Worm (Caenorhabditis elegans) whole organism, midembryonic: ENCODE data around the gene nhr-268.

Source experiments
- T22C8.4 ChIP-seq: fragments of 200-800 bp; sonication (Bioruptor generic); IDR thresholded peaks from 2 replicates; pipeline ENCODE4 v1.3.6; 2022; ENCODE audit warnings: missing genetic modification characterization, missing compliant biosample characterization
- cog-1 ChIP-seq: sonication (generic microtip); optimal IDR thresholded peaks from 2 replicates; lab custom pipeline; 2016; ENCODE audit warnings: missing genetic modification characterization, missing compliant biosample characterization
- flt-1 ChIP-seq: fragments of 200-800 bp; sonication (Bioruptor generic); IDR thresholded peaks from 2 replicates; pipeline ENCODE4 v1.3.6; 2022; ENCODE audit warnings: missing genetic modification characterization, missing compliant biosample characterization
- klf-2 ChIP-seq: fragments of 200-800 bp; sonication (Bioruptor generic); conservative IDR thresholded peaks from 2 replicates; pipeline ENCODE4 v1.3.6; 2022; ENCODE audit warnings: missing genetic modification reagents, missing genetic modification characterization, missing compliant biosample characterization
- med-1 ChIP-seq: sonication (generic microtip); optimal IDR thresholded peaks from 2 replicates; lab custom pipeline; 2017; ENCODE audit warnings: missing genetic modification characterization, mild to moderate bottlenecking, missing compliant biosample characterization, antibody characterized with exemption, missing genetic modification reagents; ENCODE audit not compliant: insufficient read depth
- ref-1 ChIP-seq: fragments of 200-800 bp; sonication (Bioruptor generic); conservative IDR thresholded peaks from 2 replicates; pipeline ENCODE4 v1.3.6; 2022; ENCODE audit warnings: missing genetic modification reagents, missing genetic modification characterization, missing compliant biosample characterization
- tab-1 ChIP-seq: fragments of 200-800 bp; sonication (Bioruptor generic); IDR thresholded peaks from 2 replicates; pipeline ENCODE4 v1.3.6; 2022; ENCODE audit warnings: missing genetic modification characterization, missing compliant biosample characterization
- ztf-23 ChIP-seq: fragments of 200-800 bp; sonication (Bioruptor generic); IDR thresholded peaks from 2 replicates; pipeline ENCODE4 v1.3.6; 2022; ENCODE audit warnings: missing genetic modification reagents, missing genetic modification characterization, missing compliant biosample characterization
- ztf-29 ChIP-seq: fragments of 200-800 bp; sonication (Bioruptor generic); IDR thresholded peaks from 2 replicates; pipeline ENCODE4 v1.3.6; 2022; ENCODE audit warnings: missing genetic modification reagents, missing genetic modification characterization, missing compliant biosample characterization

nhr-268 gene

ce11 chrV:15693682-15694081 lies 3.6 kb downstream of the nhr-268 start, which contains the start of gene nhr-198:
Gene nhr-198, plus strand, starts transcription at chrV:15693994.
- no peak for TF ChIP-seq tab-1 (GFP tag; lab: Robert Waterston, UW)
- no peak for TF ChIP-seq med-1 (GFP tag; lab: Kevin White, UChicago)
- no peak for TF ChIP-seq cog-1 (tag; lab: Kevin White, UChicago)
- no peak for TF ChIP-seq ref-1
- no peak for TF ChIP-seq ztf-29 (GFP tag; lab: Robert Waterston, UW)
- no peak for TF ChIP-seq ztf-23 (GFP tag; lab: Robert Waterston, UW)
- no peak for TF ChIP-seq klf-2 (GFP tag; lab: Robert Waterston, UW)
- TF ChIP-seq flt-1 (GFP tag; lab: Robert Waterston, UW): no peak

- TF ChIP-seq med-1 (GFP tag; lab: Kevin White, UChicago) (no peak), ztf-23 (GFP tag; lab: Robert Waterston, UW) (no peak), cog-1 (tag; lab: Kevin White, UChicago) (no peak), klf-2 (GFP tag; lab: Robert Waterston, UW) (no peak), ztf-29 (GFP tag; lab: Robert Waterston, UW) (no peak), T22C8.4 (GFP tag; lab: Robert Waterston, UW) (no peak), tab-1 (GFP tag; lab: Robert Waterston, UW) (no peak), flt-1 (GFP tag; lab: Robert Waterston, UW) (no peak), ref-1 (no peak)
Observed at ce11 chrV:15698099-15698498, 8.0 kb downstream of the nhr-268 start, which contains the start of gene srx-29. Gene srx-29, minus strand, starts transcription at chrV:15698199.

DNA sequence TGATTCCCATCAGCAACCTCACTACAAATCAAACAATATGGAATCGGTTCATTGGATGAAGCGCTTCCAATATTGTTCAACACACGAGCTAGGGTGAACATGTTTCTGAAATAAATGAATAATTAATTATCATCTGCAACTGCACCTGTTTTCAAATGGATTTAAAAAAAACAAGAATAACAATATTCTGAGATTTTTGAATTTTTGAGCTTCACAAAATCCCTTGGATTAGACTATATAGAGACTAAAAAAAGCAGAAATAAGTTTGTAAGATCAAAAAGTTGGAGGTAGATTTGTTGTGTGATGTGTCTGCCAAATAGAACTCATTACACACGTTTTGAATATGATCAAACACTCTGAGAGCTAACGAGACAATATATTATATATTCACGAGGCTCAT lies 9.7 kb downstream of the nhr-268 start, which contains the start of gene nhr-199:
TSS of gene nhr-199 (minus strand) at position 101 of the 400 bp plus-strand sequence.
- TF ChIP-seq tab-1 (GFP tag; lab: Robert Waterston, UW) (no peak), cog-1 (tag; lab: Kevin White, UChicago) (no peak), ztf-23 (GFP tag; lab: Robert Waterston, UW) (no peak)

- TF ChIP-seq flt-1 (GFP tag; lab: Robert Waterston, UW) (no peak), ztf-23 (GFP tag; lab: Robert Waterston, UW) (no peak), ref-1 (no peak), tab-1 (GFP tag; lab: Robert Waterston, UW) (no peak), klf-2 (GFP tag; lab: Robert Waterston, UW) (no peak), T22C8.4 (GFP tag; lab: Robert Waterston, UW) (no peak), ztf-29 (GFP tag; lab: Robert Waterston, UW) (no peak), cog-1 (tag; lab: Kevin White, UChicago) (no peak), med-1 (GFP tag; lab: Kevin White, UChicago) (no peak)
Observed at ce11 chrV:15702263-15702662, 12.2 kb downstream of the nhr-268 start, which contains the start of gene nhr-53. Gene nhr-53, minus strand, starts transcription at chrV:15702363.

- no peak for TF ChIP-seq T22C8.4 (GFP tag; lab: Robert Waterston, UW)
- no peak for TF ChIP-seq klf-2 (GFP tag; lab: Robert Waterston, UW)
- no peak for TF ChIP-seq flt-1 (GFP tag; lab: Robert Waterston, UW)
- TF ChIP-seq med-1 (GFP tag; lab: Kevin White, UChicago): no peak
- TF ChIP-seq ztf-29 (GFP tag; lab: Robert Waterston, UW): no peak
- no peak for TF ChIP-seq cog-1 (tag; lab: Kevin White, UChicago)
- TF ChIP-seq ztf-23 (GFP tag; lab: Robert Waterston, UW): no peak
- TF ChIP-seq tab-1 (GFP tag; lab: Robert Waterston, UW): no peak
- no peak for TF ChIP-seq ref-1
Observed at ce11 chrV:15704745-15705144, 14.7 kb downstream of the nhr-268 start, which contains the start of gene twk-34. Gene twk-34, plus strand, starts transcription at chrV:15704960.

ce11 chrV:15707982-15708381 lies 17.9 kb downstream of the nhr-268 start:
- TF ChIP-seq T22C8.4 (GFP tag; lab: Robert Waterston, UW) (no peak), tab-1 (GFP tag; lab: Robert Waterston, UW) (no peak), ztf-29 (GFP tag; lab: Robert Waterston, UW) (no peak), med-1 (GFP tag; lab: Kevin White, UChicago) (no peak), cog-1 (tag; lab: Kevin White, UChicago) (no peak), ref-1 (no peak), flt-1 (GFP tag; lab: Robert Waterston, UW) (no peak), klf-2 (GFP tag; lab: Robert Waterston, UW) (no peak), ztf-23 (GFP tag; lab: Robert Waterston, UW) (no peak)

DNA sequence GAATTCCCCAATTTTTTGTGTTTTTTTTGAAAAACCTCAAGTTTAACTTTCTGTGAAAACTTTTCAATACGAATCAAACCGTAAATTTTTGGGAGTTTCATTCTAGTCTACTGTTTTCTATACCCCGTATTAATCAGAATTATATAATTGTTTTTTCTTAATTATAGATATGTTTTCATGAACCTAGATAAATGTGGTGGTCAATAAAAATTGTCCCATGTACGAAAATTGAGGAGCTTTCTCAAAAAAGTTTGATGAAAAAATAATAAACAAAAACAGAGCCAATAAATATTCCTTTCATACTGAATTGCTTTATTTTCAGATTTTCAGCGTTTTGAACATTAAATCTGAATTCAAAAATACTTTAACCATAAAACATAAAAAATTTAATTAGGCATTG lies 20.3 kb downstream of the nhr-268 start, which contains the start of gene Y6E2A.1:
TSS of gene Y6E2A.1 (minus strand) at position 101 of the 400 bp plus-strand sequence.
- no peak for TF ChIP-seq med-1 (GFP tag; lab: Kevin White, UChicago)
- no peak for TF ChIP-seq klf-2 (GFP tag; lab: Robert Waterston, UW)
- TF ChIP-seq ztf-29 (GFP tag; lab: Robert Waterston, UW): no peak
- no peak for TF ChIP-seq flt-1 (GFP tag; lab: Robert Waterston, UW)
- no peak for TF ChIP-seq ztf-23 (GFP tag; lab: Robert Waterston, UW)
- no peak for TF ChIP-seq tab-1 (GFP tag; lab: Robert Waterston, UW)
- no peak for TF ChIP-seq T22C8.4 (GFP tag; lab: Robert Waterston, UW)
- TF ChIP-seq cog-1 (tag; lab: Kevin White, UChicago): no peak
- no peak for TF ChIP-seq ref-1

ce11 chrV:15711898-15712297 lies 21.8 kb downstream of the nhr-268 start, which contains the start of gene str-101:
Gene str-101, minus strand, starts transcription at chrV:15711998.
- TF ChIP-seq T22C8.4 (GFP tag; lab: Robert Waterston, UW): no peak
- no peak for TF ChIP-seq med-1 (GFP tag; lab: Kevin White, UChicago)
- TF ChIP-seq flt-1 (GFP tag; lab: Robert Waterston, UW): no peak
- no peak for TF ChIP-seq cog-1 (tag; lab: Kevin White, UChicago)
- TF ChIP-seq ztf-29 (GFP tag; lab: Robert Waterston, UW): no peak

DNA sequence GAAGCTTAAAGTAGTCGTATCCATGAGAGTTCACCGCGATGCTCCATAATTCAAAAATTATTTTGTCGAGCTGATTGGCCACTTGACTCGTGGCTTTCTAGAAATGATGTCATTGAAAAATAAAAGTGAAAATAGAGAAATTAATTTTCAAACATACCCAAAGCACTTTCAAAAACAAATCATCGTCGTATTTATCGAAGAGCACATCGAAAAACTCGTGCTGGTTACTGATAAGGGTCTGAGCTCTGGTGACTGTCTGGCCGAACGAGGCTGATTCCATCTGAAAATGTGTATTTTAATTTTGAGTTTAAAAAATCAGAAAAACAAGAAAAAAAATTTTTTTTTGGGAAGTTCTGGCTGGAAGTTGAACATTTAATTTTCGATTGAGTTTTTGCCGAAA lies 22.3 kb downstream of the nhr-268 start:
- TF ChIP-seq tab-1 (GFP tag; lab: Robert Waterston, UW): no peak
- no peak for TF ChIP-seq T22C8.4 (GFP tag; lab: Robert Waterston, UW)
- no peak for TF ChIP-seq flt-1 (GFP tag; lab: Robert Waterston, UW)
- no peak for TF ChIP-seq med-1 (GFP tag; lab: Kevin White, UChicago)
- TF ChIP-seq cog-1 (tag; lab: Kevin White, UChicago): no peak
- no peak for TF ChIP-seq klf-2 (GFP tag; lab: Robert Waterston, UW)
- TF ChIP-seq ref-1: no peak
- no peak for TF ChIP-seq ztf-23 (GFP tag; lab: Robert Waterston, UW)
- no peak for TF ChIP-seq ztf-29 (GFP tag; lab: Robert Waterston, UW)
